Fruit fly (Drosophila melanogaster) whole organism, prepupa: ENCODE results near the gene EMC4.
A peak's percentile ranks its signal among the peaks of the same experiment; 100 is the strongest.

Experiments
- CG10631 ChIP-seq: fragments of 200-800 bp; sonication (Bioruptor generic); optimal IDR thresholded peaks from 2 replicates; lab custom pipeline; 2016; ENCODE audit warnings: missing biosample characterization, missing genetic modification characterization
- CG10669 ChIP-seq: fragments of 200-800 bp; sonication (Bioruptor generic); optimal IDR thresholded peaks from 3 replicates; lab custom pipeline; 2018; ENCODE audit warnings: missing biosample characterization, mild to moderate bottlenecking, missing genetic modification characterization, moderate library complexity
- CG11762 ChIP-seq: fragments of 200-800 bp; sonication (Bioruptor generic); optimal IDR thresholded peaks from 3 replicates; lab custom pipeline; 2016; ENCODE audit warnings: missing biosample characterization, missing genetic modification characterization; ENCODE audit not compliant: insufficient read depth
- CG15336 ChIP-seq: fragments of 200-800 bp; sonication (Bioruptor generic); IDR thresholded peaks from 2 replicates; pipeline ENCODE4 v1.3.6; 2022; ENCODE audit warnings: missing biosample characterization, missing genetic modification characterization
- CG1621 ChIP-seq: fragments of 200-800 bp; sonication (Bioruptor generic); optimal IDR thresholded peaks from 3 replicates; lab custom pipeline; 2018; ENCODE audit warnings: missing biosample characterization, mild to moderate bottlenecking, missing genetic modification characterization
- CG16779 ChIP-seq: fragments of 200-800 bp; sonication (Bioruptor generic); optimal IDR thresholded peaks from 3 replicates; lab custom pipeline; 2017; ENCODE audit warnings: missing biosample characterization, mild to moderate bottlenecking, missing genetic modification characterization
- CG3032 ChIP-seq: fragments of 200-800 bp; optimal IDR thresholded peaks from 2 replicates; lab custom pipeline; 2019; ENCODE audit warnings: missing biosample characterization, mild to moderate bottlenecking, missing genetic modification characterization, moderate library complexity
- CG31627 ChIP-seq: fragments of 200-800 bp; sonication (Bioruptor generic); optimal IDR thresholded peaks from 3 replicates; lab custom pipeline; 2016; ENCODE audit warnings: missing biosample characterization, missing genetic modification characterization
- CG32006 ChIP-seq: fragments of 200-800 bp; sonication (Bioruptor generic); optimal IDR thresholded peaks from 3 replicates; lab custom pipeline; 2017; ENCODE audit warnings: missing biosample characterization, mild to moderate bottlenecking, missing genetic modification characterization
- CG3919 ChIP-seq: fragments of 200-800 bp; sonication (Bioruptor generic); optimal IDR thresholded peaks from 3 replicates; lab custom pipeline; 2016; ENCODE audit warnings: missing biosample characterization, missing genetic modification characterization
- CG6163 ChIP-seq: fragments of 200-800 bp; sonication (Bioruptor generic); IDR thresholded peaks from 3 replicates; pipeline ENCODE4 v1.3.6; 2022; ENCODE audit warnings: missing biosample characterization, missing genetic modification characterization
- CG6276 ChIP-seq: fragments of 200-800 bp; sonication (Bioruptor generic); optimal IDR thresholded peaks from 2 replicates; lab custom pipeline; 2017; ENCODE audit warnings: missing biosample characterization, mild to moderate bottlenecking, missing genetic modification characterization
- CG6792 ChIP-seq: fragments of 200-800 bp; sonication (Bioruptor generic); optimal IDR thresholded peaks from 3 replicates; lab custom pipeline; 2016; ENCODE audit warnings: missing biosample characterization, missing genetic modification characterization
- CG6808 ChIP-seq: fragments of 200-800 bp; sonication (Bioruptor generic); optimal IDR thresholded peaks from 3 replicates; lab custom pipeline; 2017; ENCODE audit warnings: missing biosample characterization, missing genetic modification characterization, mild to moderate bottlenecking, moderate library complexity, missing genetic modification reagents
- CG6854 ChIP-seq: fragments of 200-800 bp; sonication (Bioruptor generic); optimal IDR thresholded peaks from 2 replicates; lab custom pipeline; 2017; ENCODE audit warnings: missing biosample characterization, mild to moderate bottlenecking, missing genetic modification characterization
- CG7368 ChIP-seq: fragments of 200-800 bp; sonication (Bioruptor generic); optimal IDR thresholded peaks from 3 replicates; lab custom pipeline; 2016; ENCODE audit warnings: missing biosample characterization, missing genetic modification characterization
- CG8119 ChIP-seq: fragments of 200-800 bp; sonication (Bioruptor generic); IDR thresholded peaks from 3 replicates; pipeline ENCODE4 v1.3.6; 2022; ENCODE audit warnings: missing biosample characterization, missing genetic modification characterization
- CG8632 ChIP-seq: fragments of 200-800 bp; sonication (Bioruptor generic); optimal IDR thresholded peaks from 3 replicates; lab custom pipeline; 2016; ENCODE audit warnings: missing biosample characterization, missing genetic modification characterization
- CG9139 ChIP-seq: fragments of 200-800 bp; sonication (Bioruptor generic); optimal IDR thresholded peaks from 3 replicates; lab custom pipeline; 2017; ENCODE audit warnings: missing biosample characterization, mild to moderate bottlenecking, missing genetic modification characterization
- Eip75B ChIP-seq: fragments of 200-800 bp; sonication (Bioruptor generic); optimal IDR thresholded peaks from 3 replicates; lab custom pipeline; 2016; ENCODE audit warnings: missing biosample characterization, missing genetic modification characterization
- Eip78C ChIP-seq: fragments of 200-800 bp; sonication (Bioruptor generic); peaks from one replicate; lab custom pipeline; 2016; ENCODE audit warnings: missing biosample characterization, missing genetic modification characterization
- Ets21C ChIP-seq: fragments of 200-800 bp; sonication (Bioruptor generic); optimal IDR thresholded peaks from 3 replicates; lab custom pipeline; 2016; ENCODE audit warnings: missing biosample characterization, missing genetic modification characterization
- Ets96B ChIP-seq: fragments of 200-800 bp; optimal IDR thresholded peaks from 2 replicates; lab custom pipeline; 2019; ENCODE audit warnings: missing biosample characterization, mild to moderate bottlenecking, missing genetic modification characterization, moderate library complexity
- Gug ChIP-seq: fragments of 200-800 bp; sonication (Bioruptor generic); IDR thresholded peaks from 2 replicates; pipeline ENCODE4 v1.3.6; 2022; ENCODE audit warnings: missing biosample characterization, missing genetic modification characterization
- Hr38 ChIP-seq: sonication (Bioruptor generic); optimal IDR thresholded peaks from 2 replicates; lab custom pipeline; 2016; ENCODE audit warnings: missing biosample characterization, missing genetic modification characterization
- Hr39 ChIP-seq: fragments of 200-800 bp; sonication (Bioruptor generic); optimal IDR thresholded peaks from 2 replicates; lab custom pipeline; 2016; ENCODE audit warnings: missing biosample characterization, missing genetic modification characterization
- Hr4 ChIP-seq: fragments of 200-800 bp; sonication (Bioruptor generic); optimal IDR thresholded peaks from 3 replicates; lab custom pipeline; 2016; ENCODE audit warnings: missing biosample characterization, missing genetic modification characterization
- Lpt ChIP-seq: fragments of 200-800 bp; sonication (Bioruptor generic); optimal IDR thresholded peaks from 3 replicates; lab custom pipeline; 2016; ENCODE audit warnings: missing biosample characterization, missing genetic modification characterization
- Met ChIP-seq: fragments of 200-800 bp; sonication (Bioruptor generic); optimal IDR thresholded peaks from 3 replicates; lab custom pipeline; 2016; ENCODE audit warnings: missing biosample characterization, missing genetic modification characterization
- OdsH ChIP-seq: fragments of 200-800 bp; sonication (Bioruptor generic); optimal IDR thresholded peaks from 3 replicates; lab custom pipeline; 2016; ENCODE audit warnings: missing biosample characterization, missing genetic modification characterization
- Smox ChIP-seq: fragments of 200-800 bp; sonication (Bioruptor generic); optimal IDR thresholded peaks from 3 replicates; lab custom pipeline; 2016; ENCODE audit warnings: missing biosample characterization, missing genetic modification characterization
- Sox102F ChIP-seq: fragments of 200-800 bp; sonication (Bioruptor generic); optimal IDR thresholded peaks from 2 replicates; lab custom pipeline; 2016; ENCODE audit warnings: missing biosample characterization, mild to moderate bottlenecking, missing genetic modification characterization
- Sox15 ChIP-seq: fragments of 200-800 bp; sonication (Bioruptor generic); optimal IDR thresholded peaks from 3 replicates; lab custom pipeline; 2016; ENCODE audit warnings: missing biosample characterization, missing genetic modification characterization
- achi ChIP-seq: fragments of 200-800 bp; sonication (Bioruptor generic); optimal IDR thresholded peaks from 3 replicates; lab custom pipeline; 2016; ENCODE audit warnings: missing biosample characterization, missing genetic modification characterization
- acj6 ChIP-seq: fragments of 200-800 bp; sonication (Bioruptor generic); optimal IDR thresholded peaks from 3 replicates; lab custom pipeline; 2016; ENCODE audit warnings: missing biosample characterization, missing genetic modification characterization
- cyc ChIP-seq: fragments of 200-800 bp; sonication (Bioruptor generic); optimal IDR thresholded peaks from 3 replicates; lab custom pipeline; 2016; ENCODE audit warnings: missing biosample characterization, missing genetic modification characterization
- dac ChIP-seq: fragments of 200-800 bp; sonication (Bioruptor generic); optimal IDR thresholded peaks from 2 replicates; lab custom pipeline; 2017; ENCODE audit warnings: missing biosample characterization, mild to moderate bottlenecking, missing genetic modification characterization
- dsx ChIP-seq: fragments of 200-800 bp; optimal IDR thresholded peaks from 3 replicates; lab custom pipeline; 2019; ENCODE audit warnings: missing biosample characterization, mild to moderate bottlenecking, missing genetic modification characterization, moderate library complexity; ENCODE audit not compliant: poor library complexity, severe bottlenecking
- eg ChIP-seq: fragments of 200-800 bp; sonication (Bioruptor generic); IDR thresholded peaks from 3 replicates; pipeline ENCODE4 v1.3.6; 2022; ENCODE audit warnings: missing biosample characterization, missing genetic modification characterization
- fd59A ChIP-seq: fragments of 200-800 bp; sonication (Bioruptor generic); optimal IDR thresholded peaks from 2 replicates; lab custom pipeline; 2017; ENCODE audit warnings: missing biosample characterization, mild to moderate bottlenecking, missing genetic modification characterization, missing genetic modification reagents
- fd85E ChIP-seq: fragments of 200-800 bp; sonication (Bioruptor generic); optimal IDR thresholded peaks from 3 replicates; lab custom pipeline; 2016; ENCODE audit warnings: missing biosample characterization, missing genetic modification characterization
- fkh ChIP-seq: fragments of 200-800 bp; sonication (Bioruptor generic); optimal IDR thresholded peaks from 3 replicates; lab custom pipeline; 2017; ENCODE audit warnings: missing biosample characterization, mild to moderate bottlenecking, missing genetic modification characterization, moderate library complexity
- lz ChIP-seq: fragments of 200-800 bp; sonication (Bioruptor generic); optimal IDR thresholded peaks from 3 replicates; lab custom pipeline; 2016; ENCODE audit warnings: missing biosample characterization, missing genetic modification characterization
- net ChIP-seq: fragments of 200-800 bp; sonication (Bioruptor generic); optimal IDR thresholded peaks from 3 replicates; lab custom pipeline; 2016; ENCODE audit warnings: missing biosample characterization, missing genetic modification characterization
- pdm3 ChIP-seq: fragments of 200-800 bp; sonication (Bioruptor generic); optimal IDR thresholded peaks from 3 replicates; lab custom pipeline; 2016; ENCODE audit warnings: missing biosample characterization, missing genetic modification characterization
- salr ChIP-seq, 2 experiments: fragments of 200-800 bp; sonication (Bioruptor generic); optimal IDR thresholded peaks; 3 replicates each; lab custom pipeline; 2016 to 2018; ENCODE audit warnings: missing biosample characterization in 2 of 2, missing genetic modification characterization in 2 of 2, mild to moderate bottlenecking in 1 of 2
- spab ChIP-seq: fragments of 200-800 bp; sonication (Bioruptor generic); optimal IDR thresholded peaks from 2 replicates; lab custom pipeline; 2017; ENCODE audit warnings: missing biosample characterization, mild to moderate bottlenecking, missing genetic modification characterization, missing genetic modification reagents
- ss ChIP-seq, 2 experiments: fragments of 200-800 bp; sonication (Bioruptor generic); optimal IDR thresholded peaks; 2 replicates in 1 of 2; 3 replicates in 1 of 2; lab custom pipeline; 2017 to 2018; ENCODE audit warnings: mild to moderate bottlenecking in 2 of 2, missing biosample characterization in 2 of 2, missing genetic modification characterization in 2 of 2, moderate library complexity in 1 of 2
- svp ChIP-seq: fragments of 200-800 bp; sonication (Bioruptor generic); peaks from one replicate; lab custom pipeline; 2016; ENCODE audit warnings: missing biosample characterization, missing genetic modification characterization
- topi ChIP-seq: fragments of 200-800 bp; sonication (Bioruptor generic); optimal IDR thresholded peaks from 3 replicates; lab custom pipeline; 2016; ENCODE audit warnings: missing biosample characterization, missing genetic modification characterization
- vri ChIP-seq: fragments of 200-800 bp; sonication (Bioruptor generic); optimal IDR thresholded peaks from 3 replicates; lab custom pipeline; 2016; ENCODE audit warnings: missing biosample characterization, mild to moderate bottlenecking, missing genetic modification characterization

Gene EMC4

dm6 chr3L:22822544-22823175 lies 45.4 kb downstream of the EMC4 start:
- TF ChIP-seq svp (GFP tag; lab: Kevin White, UChicago) (peak; percentile 85), fd59A (GFP tag; lab: Kevin White, UChicago) (peak; percentile 60), Eip75B (GFP tag; lab: Kevin White, UChicago) (peak; percentile 43), ss (GFP tag; optimal IDR thresholded peaks at IDR 0.05; lab: Kevin White, UChicago) (peak; percentile 96 to 98), salr (GFP tag; optimal IDR thresholded peaks at IDR 0.05; lab: Kevin White, UChicago) (peak; percentile 61 to 79), Ets21C (no peak), OdsH (GFP tag; lab: Kevin White, UChicago) (peak; percentile 74), CG10631 (GFP tag; lab: Kevin White, UChicago) (no peak), CG6792 (GFP tag; lab: Kevin White, UChicago) (peak; percentile 55), Ets96B (tag; lab: Kevin White, UChicago) (peak; percentile 66), achi (peak; percentile 75), Hr4 (GFP tag; lab: Kevin White, UChicago) (peak; percentile 46), dsx (GFP tag; lab: Kevin White, UChicago) (peak; percentile 72), Smox (GFP tag; lab: Kevin White, UChicago) (peak; percentile 59), CG6808 (peak; percentile 94), CG6276 (peak; percentile 97), CG15336 (GFP tag; lab: Robert Waterston, UW) (peak; percentile 93), fd85E (peak; percentile 68), CG8119 (GFP tag; lab: Robert Waterston, UW) (peak; percentile 96), Met (GFP tag; lab: Kevin White, UChicago) (peak; percentile 65), CG1621 (tag; lab: Kevin White, UChicago) (peak; percentile 88), CG9139 (GFP tag; lab: Kevin White, UChicago) (peak; percentile 97), CG3032 (peak; percentile 68), CG8632 (GFP tag; lab: Kevin White, UChicago) (peak; percentile 76), acj6 (GFP tag; lab: Kevin White, UChicago) (peak; percentile 40), net (GFP tag; lab: Kevin White, UChicago) (peak; percentile 89), cyc (GFP tag; lab: Kevin White, UChicago) (peak; percentile 26), Eip78C (GFP tag; lab: Kevin White, UChicago) (peak; percentile 89), CG7368 (GFP tag; lab: Kevin White, UChicago) (peak; percentile 59), CG6854 (GFP tag; lab: Kevin White, UChicago) (peak; percentile 96), Hr39 (GFP tag; lab: Kevin White, UChicago) (no peak), Hr38 (GFP tag; lab: Kevin White, UChicago) (peak; percentile 36), spab (peak; percentile 85), CG6163 (GFP tag; lab: Robert Waterston, UW) (peak; percentile 97), CG11762 (GFP tag; lab: Kevin White, UChicago) (peak; percentile 85), CG10669 (GFP tag; lab: Kevin White, UChicago) (peak; percentile 80), lz (peak; percentile 35), CG31627 (GFP tag; lab: Kevin White, UChicago) (peak; percentile 13), Gug (GFP tag; lab: Robert Waterston, UW) (peak; percentile 82), topi (GFP tag; lab: Kevin White, UChicago) (peak; percentile 77), eg (GFP tag; lab: Robert Waterston, UW) (peak; percentile 99), Sox15 (no peak), CG3919 (GFP tag; lab: Kevin White, UChicago) (peak; percentile 79), Sox102F (peak; percentile 71), pdm3 (peak; percentile 67), fkh (GFP tag; lab: Kevin White, UChicago) (peak; percentile 85), dac (peak; percentile 54), CG16779 (tag; lab: Kevin White, UChicago) (peak; percentile 96), vri (GFP tag; lab: Kevin White, UChicago) (peak; percentile 98), CG32006 (GFP tag; lab: Kevin White, UChicago) (peak; percentile 74), Lpt (GFP tag; lab: Kevin White, UChicago) (peak; percentile 92)
